Fruit fly (Drosophila melanogaster): ENCODE data around the gene AspRS-m.

The AspRS-m gene

dm6 chr2L:16815989-16816749, 10.7 kb upstream of the AspRS-m start, which contains the start of gene mdy:
Gene mdy (plus strand): TSS chr2L:16816660.
- peak; percentile 32 for TF ChIP-seq CG17801 (GFP tag; optimal IDR thresholded peaks at IDR 0.05; ENCODE audit: partially characterized antibody)

- TF ChIP-seq CG17801 (GFP tag; optimal IDR thresholded peaks at IDR 0.05; ENCODE audit: partially characterized antibody), result no peak
Observed at dm6 chr2L:16816750-16817087, 10.2 kb upstream of the AspRS-m start.

DNA sequence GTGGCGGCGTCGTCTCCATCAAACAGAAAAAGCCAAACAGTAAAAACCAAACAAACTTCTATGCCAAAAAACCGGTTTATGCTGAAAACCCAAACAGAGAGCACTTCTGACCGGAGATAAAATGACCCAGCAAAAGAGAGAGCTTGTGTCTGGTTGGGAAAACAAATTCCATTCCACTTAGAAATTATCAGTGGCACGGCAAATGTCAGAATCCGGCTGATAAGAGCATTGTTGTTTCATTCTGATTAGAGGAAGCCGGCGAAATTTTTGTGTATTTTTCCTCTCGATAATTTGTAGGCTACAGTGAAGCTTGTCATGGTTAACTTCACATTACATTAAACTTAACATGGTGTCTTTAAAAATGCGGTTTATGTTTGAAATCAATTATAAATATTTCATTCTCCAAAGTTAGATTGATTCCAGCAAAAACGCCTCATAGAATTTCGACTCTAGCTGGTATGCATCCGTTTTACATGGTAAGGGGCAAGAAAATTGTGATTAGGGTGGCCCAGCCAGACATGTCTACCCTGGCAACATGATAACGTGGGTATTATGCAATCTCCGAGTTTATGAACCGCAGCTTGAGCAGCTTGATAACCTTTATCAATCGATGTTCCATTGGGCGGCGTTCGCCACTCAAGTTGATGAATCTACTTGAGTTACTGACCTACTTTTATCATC, 9.3 kb upstream of the AspRS-m start:
- TF ChIP-seq CG17801 (GFP tag; optimal IDR thresholded peaks at IDR 0.05; ENCODE audit: partially characterized antibody), result no peak

dm6 chr2L:16818335-16818973, 8.4 kb upstream of the AspRS-m start:
- TF ChIP-seq CG17801 (GFP tag; optimal IDR thresholded peaks at IDR 0.05; ENCODE audit: partially characterized antibody), result no peak

DNA sequence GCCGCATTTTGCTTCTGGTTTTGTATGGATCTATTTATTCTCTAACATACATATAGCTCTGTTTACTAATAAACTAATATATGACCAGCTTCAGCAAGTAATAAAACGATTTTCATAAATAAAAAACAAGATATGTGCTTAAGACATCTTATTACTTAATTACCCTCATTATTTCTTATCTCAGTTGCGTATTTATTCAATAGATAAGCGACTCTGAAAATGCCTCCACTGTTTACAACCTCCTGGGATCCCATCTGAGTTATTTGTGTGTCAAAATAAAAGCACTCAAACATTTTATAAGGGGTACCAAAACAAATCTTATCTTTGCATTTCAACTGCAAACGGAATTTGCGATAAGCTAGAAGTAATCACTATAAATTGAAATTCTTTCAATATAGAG, 7.2 kb upstream of the AspRS-m start:
- peak; percentile 81 for TF ChIP-seq CG17801 (GFP tag; optimal IDR thresholded peaks at IDR 0.05; ENCODE audit: partially characterized antibody)

dm6 chr2L:16820993-16821392, 5.9 kb upstream of the AspRS-m start, which contains the start of gene CG13280:
Gene CG13280 (minus strand): TSS chr2L:16821093.
- TF ChIP-seq CG17801 (GFP tag; optimal IDR thresholded peaks at IDR 0.05; ENCODE audit: partially characterized antibody), result no peak

dm6 chr2L:16824905-16825333, 2.0 kb upstream of the AspRS-m start, which contains the start of gene Cse1:
Gene Cse1 (minus strand): TSS chr2L:16825207.
- no peak for TF ChIP-seq CG17801 (GFP tag; optimal IDR thresholded peaks at IDR 0.05; ENCODE audit: partially characterized antibody)

- no peak for TF ChIP-seq CG17801 (GFP tag; optimal IDR thresholded peaks at IDR 0.05; ENCODE audit: partially characterized antibody)
Observed at dm6 chr2L:16834402-16834801, 7.5 kb downstream of the AspRS-m start, which contains the start of gene CG13282. Gene CG13282 (minus strand): TSS chr2L:16834502.

dm6 chr2L:16837158-16837557, 10.3 kb downstream of the AspRS-m start, which contains the start of gene Nepl9:
Gene Nepl9 (minus strand): TSS chr2L:16837258.
- no peak for TF ChIP-seq CG17801 (GFP tag; optimal IDR thresholded peaks at IDR 0.05; ENCODE audit: partially characterized antibody)

- TF ChIP-seq CG17801 (GFP tag; optimal IDR thresholded peaks at IDR 0.05; ENCODE audit: partially characterized antibody), result no peak
Observed at dm6 chr2L:16837672-16838071, 10.8 kb downstream of the AspRS-m start, which contains the start of the genes SclA and SclB. Gene SclA (plus strand): TSS chr2L:16837972. Gene SclB (plus strand): TSS chr2L:16837972.

dm6 chr2L:16839665-16840064, 12.8 kb downstream of the AspRS-m start:
- no peak for TF ChIP-seq CG17801 (GFP tag; optimal IDR thresholded peaks at IDR 0.05; ENCODE audit: partially characterized antibody)

DNA sequence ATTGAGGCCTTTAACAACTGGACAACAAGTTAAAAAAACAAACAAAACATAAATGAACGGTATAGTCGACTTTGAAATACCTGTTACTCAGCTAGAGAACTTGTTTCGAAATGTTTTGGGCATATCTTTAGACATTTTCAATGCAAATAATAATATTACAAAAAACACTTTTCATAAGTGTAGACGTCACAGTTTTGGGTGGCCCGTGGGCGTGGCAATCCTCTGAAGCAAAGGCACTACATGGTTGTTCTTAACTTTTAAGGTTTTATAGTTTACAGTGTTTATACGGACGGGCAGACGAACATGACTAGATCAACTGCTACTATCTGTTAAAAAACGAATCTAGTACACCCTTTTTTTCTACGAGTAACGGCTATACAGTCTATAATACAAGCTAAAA, 15.6 kb downstream of the AspRS-m start:
- TF ChIP-seq CG17801 (GFP tag; optimal IDR thresholded peaks at IDR 0.05; ENCODE audit: partially characterized antibody), result no peak

DNA sequence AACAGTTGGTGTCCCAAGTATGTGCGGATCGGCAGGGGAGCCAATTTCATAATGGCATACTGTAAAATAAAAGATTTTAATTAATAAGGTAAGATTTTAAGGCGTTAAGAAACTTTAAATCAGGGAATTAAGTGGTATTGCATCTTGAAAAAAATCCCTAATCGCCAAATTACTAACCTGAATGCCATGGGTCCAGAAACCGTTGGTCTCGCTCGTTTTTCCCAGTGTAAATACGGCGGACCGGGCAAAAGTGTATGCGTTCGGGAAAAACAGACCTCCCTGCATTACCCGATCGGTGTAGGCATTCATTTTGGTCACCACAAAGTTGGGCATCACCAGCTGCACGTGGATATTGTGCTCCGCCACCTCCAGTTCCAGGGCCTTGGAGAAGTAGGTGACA, 16.5 kb downstream of the AspRS-m start:
- no peak for TF ChIP-seq CG17801 (GFP tag; optimal IDR thresholded peaks at IDR 0.05; ENCODE audit: partially characterized antibody)

DNA sequence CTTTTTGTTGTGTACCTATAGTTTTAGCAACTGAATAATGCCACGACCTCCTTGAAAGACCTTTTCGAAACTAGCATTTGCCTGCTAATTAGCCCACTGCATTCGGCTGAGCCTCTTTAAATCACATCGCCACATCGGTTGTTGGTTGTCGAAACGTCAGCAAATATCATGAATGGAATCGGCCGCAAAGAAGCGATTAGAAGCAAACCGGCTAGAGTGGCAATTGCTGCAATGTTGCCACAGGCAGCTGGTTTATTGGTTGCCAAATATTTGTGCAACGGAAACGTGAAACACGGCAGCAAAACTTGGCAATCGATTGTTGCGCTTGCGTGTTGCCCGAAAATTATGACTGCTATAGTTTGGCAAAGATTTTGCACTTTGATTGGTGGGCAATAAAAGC, 18.3 kb downstream of the AspRS-m start:
- no peak for TF ChIP-seq CG17801 (GFP tag; optimal IDR thresholded peaks at IDR 0.05; ENCODE audit: partially characterized antibody)

DNA sequence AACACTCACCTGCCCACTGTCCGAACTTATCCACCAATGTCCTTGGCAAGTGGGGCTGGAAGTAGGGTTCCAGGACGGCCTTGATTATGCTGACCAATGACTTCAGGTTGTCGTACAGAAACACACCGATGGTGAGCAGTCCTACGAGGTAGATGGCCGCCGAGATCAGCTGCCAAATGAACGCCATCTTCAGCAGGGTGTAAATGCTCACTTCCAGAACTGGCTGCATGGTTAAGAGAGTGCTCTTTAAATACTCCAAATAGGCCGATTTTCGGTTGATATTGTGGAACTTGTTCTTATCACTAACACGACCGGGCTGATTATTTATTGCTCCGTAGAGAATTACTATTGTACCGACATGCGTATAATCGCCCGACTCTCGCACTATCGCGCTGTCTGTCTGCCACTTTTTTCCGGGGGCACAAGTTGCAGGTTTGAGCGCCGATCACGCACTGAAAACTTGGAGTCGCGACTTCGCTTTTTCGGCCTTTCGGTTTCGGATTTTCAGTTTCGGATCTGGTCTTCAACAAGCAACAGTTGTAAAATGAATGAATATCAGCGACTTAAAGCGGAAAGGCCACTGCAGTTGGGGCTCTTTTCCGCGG, 20.0 kb downstream of the AspRS-m start:
- no peak for TF ChIP-seq CG17801 (GFP tag; optimal IDR thresholded peaks at IDR 0.05; ENCODE audit: partially characterized antibody)

All from ovary, adult (tissue).